Worm (Caenorhabditis elegans) whole organism, L3 larva: ENCODE data around the gene D1053.4.

Experiments
- aly-2 ChIP-seq: fragments of 150-350 bp; optimal IDR thresholded peaks from 2 replicates; lab custom pipeline; 2014; ENCODE audit warnings: missing biosample characterization, missing genetic modification characterization
- ceh-28 ChIP-seq: fragments of 150-350 bp; optimal IDR thresholded peaks from 2 replicates; lab custom pipeline; 2014; ENCODE audit warnings: missing biosample characterization, missing genetic modification reagents, missing genetic modification characterization
- ceh-82 ChIP-seq: fragments of 150-350 bp; optimal IDR thresholded peaks from 2 replicates; lab custom pipeline; 2014; ENCODE audit warnings: missing biosample characterization, missing genetic modification characterization
- ceh-9 ChIP-seq: sonication (generic microtip); optimal IDR thresholded peaks from 2 replicates; lab custom pipeline; 2018; ENCODE audit warnings: missing biosample characterization, missing genetic modification characterization
- daf-12 ChIP-seq: fragments of 150-350 bp; optimal IDR thresholded peaks from 2 replicates; lab custom pipeline; 2014; ENCODE audit warnings: missing biosample characterization, missing genetic modification reagents, missing genetic modification characterization
- egl-5 ChIP-seq: fragments of 150-350 bp; optimal IDR thresholded peaks from 2 replicates; lab custom pipeline; 2017; ENCODE audit warnings: missing biosample characterization, missing genetic modification reagents, missing genetic modification characterization, inconsistent platforms
- elt-1 ChIP-seq: fragments of 150-350 bp; optimal IDR thresholded peaks from 2 replicates; lab custom pipeline; 2014; ENCODE audit warnings: missing biosample characterization, missing genetic modification characterization
- eor-1 ChIP-seq, 2 experiments: fragments of 150-350 bp; optimal IDR thresholded peaks; 2 replicates each; lab custom pipeline; 2014 to 2018; ENCODE audit warnings: missing biosample characterization in 2 of 2, missing genetic modification characterization in 2 of 2
- fkh-10 ChIP-seq: sonication (generic microtip); optimal IDR thresholded peaks from 2 replicates; lab custom pipeline; 2017; ENCODE audit warnings: missing biosample characterization, missing genetic modification reagents, missing genetic modification characterization
- fkh-2 ChIP-seq: fragments of 150-350 bp; optimal IDR thresholded peaks from 2 replicates; lab custom pipeline; 2014; ENCODE audit warnings: missing biosample characterization, missing genetic modification reagents, missing genetic modification characterization
- hmg-11 ChIP-seq: sonication (generic microtip); optimal IDR thresholded peaks from 2 replicates; lab custom pipeline; 2016; ENCODE audit warnings: missing genetic modification characterization, missing compliant biosample characterization
- lin-39 ChIP-seq: fragments of 150-350 bp; optimal IDR thresholded peaks from 2 replicates; lab custom pipeline; 2018; ENCODE audit warnings: missing biosample characterization, missing genetic modification reagents, missing genetic modification characterization
- lsy-12 ChIP-seq: sonication (generic microtip); optimal IDR thresholded peaks from 2 replicates; lab custom pipeline; 2016; ENCODE audit warnings: mild to moderate bottlenecking, missing genetic modification characterization, missing compliant biosample characterization
- nfya-1 ChIP-seq: sonication (generic microtip); optimal IDR thresholded peaks from 2 replicates; lab custom pipeline; 2017; ENCODE audit warnings: missing genetic modification characterization, mild to moderate bottlenecking, missing compliant biosample characterization, antibody characterized with exemption, moderate library complexity; ENCODE audit not compliant: insufficient read depth
- nhr-11 ChIP-seq: fragments of 150-350 bp; optimal IDR thresholded peaks from 2 replicates; lab custom pipeline; 2014; ENCODE audit warnings: missing biosample characterization, missing genetic modification characterization
- nhr-12 ChIP-seq: fragments of 150-350 bp; optimal IDR thresholded peaks from 2 replicates; lab custom pipeline; 2014; ENCODE audit warnings: missing biosample characterization, missing genetic modification characterization
- nhr-237 ChIP-seq: fragments of 150-350 bp; optimal IDR thresholded peaks from 2 replicates; lab custom pipeline; 2014; ENCODE audit warnings: missing biosample characterization, missing genetic modification characterization
- nhr-25 ChIP-seq: sonication (generic microtip); optimal IDR thresholded peaks from 2 replicates; lab custom pipeline; 2017; ENCODE audit warnings: missing biosample characterization, missing genetic modification characterization
- nhr-28 ChIP-seq: fragments of 150-350 bp; optimal IDR thresholded peaks from 2 replicates; lab custom pipeline; 2014; ENCODE audit warnings: missing biosample characterization, missing genetic modification characterization
- nhr-43 ChIP-seq: sonication (generic microtip); optimal IDR thresholded peaks from 2 replicates; lab custom pipeline; 2016; ENCODE audit warnings: mild to moderate bottlenecking, missing genetic modification characterization, missing compliant biosample characterization; ENCODE audit not compliant: poor library complexity, severe bottlenecking
- nhr-67 ChIP-seq: fragments of 150-350 bp; optimal IDR thresholded peaks from 2 replicates; lab custom pipeline; 2014; ENCODE audit warnings: missing biosample characterization, missing genetic modification characterization
- nhr-76 ChIP-seq: fragments of 150-350 bp; sonication (generic microtip); optimal IDR thresholded peaks from 5 replicates; lab custom pipeline; 2014; ENCODE audit warnings: missing biosample characterization, missing genetic modification characterization
- nhr-77 ChIP-seq: fragments of 150-350 bp; optimal IDR thresholded peaks from 2 replicates; lab custom pipeline; 2014; ENCODE audit warnings: missing biosample characterization, missing genetic modification characterization
- pha-4 ChIP-seq: fragments of 150-350 bp; optimal IDR thresholded peaks from 2 replicates; lab custom pipeline; 2014; ENCODE audit warnings: missing biosample characterization, missing genetic modification reagents, missing genetic modification characterization
- pqm-1 ChIP-seq: fragments of 150-350 bp; optimal IDR thresholded peaks from 2 replicates; lab custom pipeline; 2017; ENCODE audit warnings: missing biosample characterization, missing genetic modification characterization, inconsistent platforms
- sea-2 ChIP-seq: fragments of 150-350 bp; sonication (generic microtip); optimal IDR thresholded peaks from 4 replicates; lab custom pipeline; 2014; ENCODE audit warnings: missing biosample characterization, missing genetic modification reagents, missing genetic modification characterization
- skn-1 ChIP-seq: fragments of 150-350 bp; optimal IDR thresholded peaks from 2 replicates; lab custom pipeline; 2014; ENCODE audit warnings: missing biosample characterization, missing genetic modification characterization
- snpc-4 ChIP-seq: fragments of 150-350 bp; optimal IDR thresholded peaks from 2 replicates; lab custom pipeline; 2014; ENCODE audit warnings: missing biosample characterization, missing genetic modification characterization
- tbx-2 ChIP-seq: sonication (generic microtip); optimal IDR thresholded peaks from 2 replicates; lab custom pipeline; 2016; ENCODE audit warnings: mild to moderate bottlenecking, missing genetic modification characterization, missing compliant biosample characterization
- unc-39 ChIP-seq: sonication (generic microtip); optimal IDR thresholded peaks from 4 replicates; lab custom pipeline; 2017; ENCODE audit warnings: missing biosample characterization, missing genetic modification characterization
- unc-62 ChIP-seq: fragments of 150-350 bp; sonication (generic microtip); optimal IDR thresholded peaks from 4 replicates; lab custom pipeline; 2014; ENCODE audit warnings: missing biosample characterization, missing genetic modification reagents, missing genetic modification characterization
- zag-1 ChIP-seq: fragments of 150-350 bp; optimal IDR thresholded peaks from 2 replicates; lab custom pipeline; 2014; ENCODE audit warnings: missing biosample characterization, missing genetic modification characterization
- ztf-11 ChIP-seq: fragments of 150-350 bp; optimal IDR thresholded peaks from 2 replicates; lab custom pipeline; 2014; ENCODE audit warnings: missing biosample characterization, missing genetic modification characterization
- ztf-4 ChIP-seq: fragments of 150-350 bp; optimal IDR thresholded peaks from 2 replicates; lab custom pipeline; 2014; ENCODE audit warnings: missing biosample characterization, missing genetic modification characterization

Gene D1053.4

DNA sequence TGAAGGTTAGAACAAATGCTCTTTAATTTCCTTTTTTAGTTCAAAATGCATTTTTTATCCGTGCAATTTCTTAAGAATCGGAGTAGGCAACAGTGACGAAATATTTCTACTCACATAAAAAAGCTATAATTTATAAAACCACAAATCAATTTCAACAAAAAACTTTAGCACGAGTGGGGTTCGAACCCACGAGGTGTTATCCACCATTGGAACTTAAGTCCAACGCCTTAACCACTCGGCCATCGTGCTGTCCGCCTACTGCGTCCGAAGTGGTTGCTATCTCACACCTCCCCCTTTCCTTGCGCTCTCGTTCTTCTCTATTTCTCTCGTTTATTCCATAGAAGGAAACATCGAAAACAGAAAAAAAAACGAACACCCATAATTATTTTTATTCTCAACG lies 34.1 kb upstream of the D1053.4 start (continued):
- peak; percentile 40 for TF ChIP-seq fkh-10 (GFP tag; lab: Kevin White, UChicago)
- TF ChIP-seq nhr-67 (tag; lab: Kevin White, UChicago), result no peak
- TF ChIP-seq nhr-43 (tag; lab: Kevin White, UChicago), result peak; percentile 59
- no peak for TF ChIP-seq sea-2 (GFP tag; lab: Kevin White, UChicago)
- TF ChIP-seq nhr-12 (tag; lab: Kevin White, UChicago), result no peak
- TF ChIP-seq nhr-237 (tag; lab: Kevin White, UChicago), result no peak
- TF ChIP-seq nhr-28 (tag; lab: Kevin White, UChicago), result no peak
- no peak for TF ChIP-seq ztf-11 (tag; lab: Kevin White, UChicago)
- no peak for TF ChIP-seq elt-1 (tag; lab: Kevin White, UChicago)
- no peak for TF ChIP-seq nfya-1 (tag; lab: Kevin White, UChicago)
- TF ChIP-seq tbx-2 (tag; lab: Kevin White, UChicago), result peak; percentile 59
- TF ChIP-seq zag-1 (tag; lab: Kevin White, UChicago), result no peak
- no peak for TF ChIP-seq unc-62 (GFP tag; lab: Kevin White, UChicago)
- no peak for TF ChIP-seq ceh-9 (tag; lab: Kevin White, UChicago)
- no peak for TF ChIP-seq egl-5 (tag; lab: Kevin White, UChicago)

ce11 chrX:11753155-11753554 lies 29.6 kb upstream of the D1053.4 start:
- TF ChIP-seq pqm-1 (tag; lab: Kevin White, UChicago) (no peak), fkh-10 (GFP tag; lab: Kevin White, UChicago) (no peak), lin-39 (tag; lab: Kevin White, UChicago) (no peak), ceh-82 (tag; lab: Kevin White, UChicago) (no peak), nhr-28 (tag; lab: Kevin White, UChicago) (no peak), hmg-11 (no peak), nhr-237 (tag; lab: Kevin White, UChicago) (no peak), daf-12 (tag; lab: Kevin White, UChicago) (no peak), lsy-12 (tag; lab: Kevin White, UChicago) (no peak), pha-4 (tag; lab: Kevin White, UChicago) (no peak)
- TF ChIP-seq, all 47 proteins: peak for 0

DNA sequence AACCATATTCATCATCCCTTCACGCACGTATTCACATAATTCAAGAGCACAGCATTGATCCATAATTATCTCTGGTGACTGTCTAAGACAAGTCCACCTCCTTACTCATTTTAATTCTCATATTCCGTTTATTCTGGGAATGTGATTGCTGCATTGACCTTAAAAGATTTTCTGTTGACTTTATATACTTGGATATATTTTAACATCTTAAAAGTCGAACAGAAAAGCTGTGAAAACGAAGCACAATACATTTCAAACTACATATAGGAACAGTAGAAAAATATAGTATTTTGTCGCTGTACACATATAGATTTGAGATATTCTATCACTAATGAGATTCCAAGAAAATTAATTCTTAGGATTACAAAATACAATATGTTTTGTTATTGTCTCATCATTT lies 28.7 kb upstream of the D1053.4 start:
- no peak for TF ChIP-seq eor-1 (tag; optimal IDR thresholded peaks at IDR 0.05; lab: Kevin White, UChicago)
- no peak for TF ChIP-seq lin-39 (tag; lab: Kevin White, UChicago)
- no peak for TF ChIP-seq ceh-28 (tag; lab: Kevin White, UChicago)
- TF ChIP-seq nhr-67 (tag; lab: Kevin White, UChicago), result no peak
- no peak for TF ChIP-seq tbx-2 (tag; lab: Kevin White, UChicago)
- no peak for TF ChIP-seq ztf-11 (tag; lab: Kevin White, UChicago)
- no peak for TF ChIP-seq nfya-1 (tag; lab: Kevin White, UChicago)
- no peak for TF ChIP-seq unc-62 (GFP tag; lab: Kevin White, UChicago)
- TF ChIP-seq nhr-25 (tag; lab: Kevin White, UChicago), result no peak
- no peak for TF ChIP-seq nhr-28 (tag; lab: Kevin White, UChicago)
- no peak for TF ChIP-seq unc-39 (tag; lab: Kevin White, UChicago)
- TF ChIP-seq nhr-11 (tag; lab: Kevin White, UChicago), result no peak
- TF ChIP-seq hmg-11, result no peak
- no peak for TF ChIP-seq ztf-4 (tag; lab: Kevin White, UChicago)
- TF ChIP-seq nhr-76 (tag; lab: Kevin White, UChicago), result no peak
- TF ChIP-seq egl-5 (tag; lab: Kevin White, UChicago), result no peak

DNA sequence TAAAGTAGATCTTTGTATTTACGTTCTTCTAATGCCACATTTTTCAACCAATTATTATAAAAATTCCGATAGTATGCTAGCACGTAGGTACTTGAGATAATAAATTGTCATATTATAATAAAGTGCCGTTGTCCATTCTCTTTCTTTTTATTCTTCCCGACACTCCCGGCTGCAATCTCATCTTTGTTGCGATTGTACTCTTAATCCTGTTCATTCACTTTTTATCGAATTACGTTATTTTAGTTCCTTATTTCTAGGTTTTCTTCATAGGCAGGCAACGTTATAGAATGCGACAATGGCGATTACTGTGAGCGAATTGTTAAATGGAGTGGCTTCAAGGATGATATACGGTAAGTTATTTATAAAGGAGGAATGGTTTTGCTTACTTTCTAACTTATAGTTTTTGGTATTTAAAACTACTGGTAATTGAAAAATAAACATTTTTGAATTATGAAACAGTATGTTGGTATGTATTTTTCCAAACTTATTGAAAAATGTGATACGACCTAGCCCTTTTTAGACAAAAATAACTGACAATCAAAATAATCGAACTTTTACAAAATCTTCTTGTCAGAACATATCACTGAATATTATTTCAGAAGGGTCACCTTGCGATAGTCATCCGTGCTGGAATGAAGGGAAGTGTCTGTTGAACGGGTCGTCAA lies 22.4 kb upstream of the D1053.4 start, which contains the start of gene C40H5.2:
TSS of gene C40H5.2 (plus strand) at position 256 of the 665 bp plus-strand sequence.
- TF ChIP-seq fkh-10 (GFP tag; lab: Kevin White, UChicago), result peak; percentile 54
- TF ChIP-seq fkh-2 (tag; lab: Kevin White, UChicago), result no peak

ce11 chrX:11743723-11744122 lies 20.1 kb upstream of the D1053.4 start:
- TF ChIP-seq lsy-12 (tag; lab: Kevin White, UChicago) (no peak), nhr-28 (tag; lab: Kevin White, UChicago) (no peak), nhr-76 (tag; lab: Kevin White, UChicago) (no peak), eor-1 (tag; optimal IDR thresholded peaks at IDR 0.05; lab: Kevin White, UChicago) (no peak), unc-62 (GFP tag; lab: Kevin White, UChicago) (no peak), nhr-77 (tag; lab: Kevin White, UChicago) (no peak), skn-1 (tag; lab: Kevin White, UChicago) (no peak), nhr-43 (tag; lab: Kevin White, UChicago) (no peak), daf-12 (tag; lab: Kevin White, UChicago) (no peak), snpc-4 (tag; lab: Kevin White, UChicago) (no peak), unc-39 (tag; lab: Kevin White, UChicago) (no peak), hmg-11 (no peak), aly-2 (tag; lab: Kevin White, UChicago) (no peak), pha-4 (tag; lab: Kevin White, UChicago) (no peak), nhr-25 (tag; lab: Kevin White, UChicago) (no peak)
